Worm (Caenorhabditis elegans) whole organism, midembryonic: Measurements from ENCODE around the gene C47G2.3.

Source experiments
- T22C8.4 ChIP-seq: fragments of 200-800 bp; sonication (Bioruptor generic); IDR thresholded peaks from 2 replicates; pipeline ENCODE4 v1.3.6; 2022; ENCODE audit warnings: missing genetic modification characterization, missing compliant biosample characterization
- cog-1 ChIP-seq: sonication (generic microtip); optimal IDR thresholded peaks from 2 replicates; lab custom pipeline; 2016; ENCODE audit warnings: missing genetic modification characterization, missing compliant biosample characterization
- flt-1 ChIP-seq: fragments of 200-800 bp; sonication (Bioruptor generic); IDR thresholded peaks from 2 replicates; pipeline ENCODE4 v1.3.6; 2022; ENCODE audit warnings: missing genetic modification characterization, missing compliant biosample characterization
- klf-2 ChIP-seq: fragments of 200-800 bp; sonication (Bioruptor generic); conservative IDR thresholded peaks from 2 replicates; pipeline ENCODE4 v1.3.6; 2022; ENCODE audit warnings: missing genetic modification reagents, missing genetic modification characterization, missing compliant biosample characterization
- med-1 ChIP-seq: sonication (generic microtip); optimal IDR thresholded peaks from 2 replicates; lab custom pipeline; 2017; ENCODE audit warnings: missing genetic modification characterization, mild to moderate bottlenecking, missing compliant biosample characterization, antibody characterized with exemption, missing genetic modification reagents; ENCODE audit not compliant: insufficient read depth
- ref-1 ChIP-seq: fragments of 200-800 bp; sonication (Bioruptor generic); conservative IDR thresholded peaks from 2 replicates; pipeline ENCODE4 v1.3.6; 2022; ENCODE audit warnings: missing genetic modification reagents, missing genetic modification characterization, missing compliant biosample characterization
- tab-1 ChIP-seq: fragments of 200-800 bp; sonication (Bioruptor generic); IDR thresholded peaks from 2 replicates; pipeline ENCODE4 v1.3.6; 2022; ENCODE audit warnings: missing genetic modification characterization, missing compliant biosample characterization
- ztf-23 ChIP-seq: fragments of 200-800 bp; sonication (Bioruptor generic); IDR thresholded peaks from 2 replicates; pipeline ENCODE4 v1.3.6; 2022; ENCODE audit warnings: missing genetic modification reagents, missing genetic modification characterization, missing compliant biosample characterization
- ztf-29 ChIP-seq: fragments of 200-800 bp; sonication (Bioruptor generic); IDR thresholded peaks from 2 replicates; pipeline ENCODE4 v1.3.6; 2022; ENCODE audit warnings: missing genetic modification reagents, missing genetic modification characterization, missing compliant biosample characterization

Gene C47G2.3

ce11 chrII:11275484-11275883 is 14.5 kb downstream of the C47G2.3 start:
- TF ChIP-seq cog-1 (tag; lab: Kevin White, UChicago) (no peak), ref-1 (GFP tag; lab: Robert Waterston, UW) (no peak), T22C8.4 (GFP tag; lab: Robert Waterston, UW) (no peak), tab-1 (GFP tag; lab: Robert Waterston, UW) (no peak), med-1 (no peak)

- TF ChIP-seq ztf-29 (GFP tag; lab: Robert Waterston, UW) (no peak), cog-1 (tag; lab: Kevin White, UChicago) (no peak), T22C8.4 (GFP tag; lab: Robert Waterston, UW) (no peak), klf-2 (GFP tag; lab: Robert Waterston, UW) (no peak), tab-1 (GFP tag; lab: Robert Waterston, UW) (no peak), flt-1 (GFP tag; lab: Robert Waterston, UW) (no peak), med-1 (no peak), ztf-23 (no peak), ref-1 (GFP tag; lab: Robert Waterston, UW) (no peak)
These were observed 15.1 kb downstream of the C47G2.3 start for ce11 chrII:11274876-11275275.

- TF ChIP-seq T22C8.4 (GFP tag; lab: Robert Waterston, UW) = no peak
- TF ChIP-seq tab-1 (GFP tag; lab: Robert Waterston, UW) = no peak
- no peak for TF ChIP-seq flt-1 (GFP tag; lab: Robert Waterston, UW)
- no peak for TF ChIP-seq klf-2 (GFP tag; lab: Robert Waterston, UW)
- no peak for TF ChIP-seq med-1
- TF ChIP-seq ztf-29 (GFP tag; lab: Robert Waterston, UW) = no peak
- TF ChIP-seq ztf-23 = no peak
- TF ChIP-seq cog-1 (tag; lab: Kevin White, UChicago) = no peak
- no peak for TF ChIP-seq ref-1 (GFP tag; lab: Robert Waterston, UW)
These were observed 19.1 kb downstream of the C47G2.3 start for ce11 chrII:11270829-11271228.

- TF ChIP-seq med-1 (no peak), T22C8.4 (GFP tag; lab: Robert Waterston, UW) (no peak), klf-2 (GFP tag; lab: Robert Waterston, UW) (no peak), ref-1 (GFP tag; lab: Robert Waterston, UW) (no peak), ztf-23 (no peak), flt-1 (GFP tag; lab: Robert Waterston, UW) (no peak), ztf-29 (GFP tag; lab: Robert Waterston, UW) (no peak), cog-1 (tag; lab: Kevin White, UChicago) (no peak), tab-1 (GFP tag; lab: Robert Waterston, UW) (no peak)
These were observed 21.1 kb downstream of the C47G2.3 start, which contains the start of gene cut-1 for ce11 chrII:11268822-11269221. cut-1 (plus strand) TSS chrII:11269122.

- TF ChIP-seq ztf-29 (GFP tag; lab: Robert Waterston, UW) (no peak), ztf-23 (no peak), T22C8.4 (GFP tag; lab: Robert Waterston, UW) (no peak), flt-1 (GFP tag; lab: Robert Waterston, UW) (no peak), med-1 (no peak), tab-1 (GFP tag; lab: Robert Waterston, UW) (no peak), klf-2 (GFP tag; lab: Robert Waterston, UW) (no peak), cog-1 (tag; lab: Kevin White, UChicago) (no peak)
These were observed 28.8 kb downstream of the C47G2.3 start, which contains the start of gene T05B9.1 for ce11 chrII:11261173-11261572. T05B9.1 (minus strand) TSS chrII:11261192.

ce11 chrII:11259766-11260165 is 30.2 kb downstream of the C47G2.3 start:
- TF ChIP-seq cog-1 (tag; lab: Kevin White, UChicago) (no peak), ztf-23 (no peak), ztf-29 (GFP tag; lab: Robert Waterston, UW) (no peak), flt-1 (GFP tag; lab: Robert Waterston, UW) (no peak), klf-2 (GFP tag; lab: Robert Waterston, UW) (no peak), ref-1 (GFP tag; lab: Robert Waterston, UW) (no peak), tab-1 (GFP tag; lab: Robert Waterston, UW) (no peak), med-1 (no peak)

ce11 chrII:11255536-11255935 is 34.4 kb downstream of the C47G2.3 start, which contains the start of gene T05B9.2:
T05B9.2 (plus strand) TSS chrII:11255836.
- TF ChIP-seq cog-1 (tag; lab: Kevin White, UChicago) = no peak
- TF ChIP-seq ztf-23 = no peak
- TF ChIP-seq med-1 = no peak
- no peak for TF ChIP-seq klf-2 (GFP tag; lab: Robert Waterston, UW)
- no peak for TF ChIP-seq ref-1 (GFP tag; lab: Robert Waterston, UW)
- TF ChIP-seq ztf-29 (GFP tag; lab: Robert Waterston, UW) = no peak
- no peak for TF ChIP-seq flt-1 (GFP tag; lab: Robert Waterston, UW)
- TF ChIP-seq T22C8.4 (GFP tag; lab: Robert Waterston, UW) = no peak
- no peak for TF ChIP-seq tab-1 (GFP tag; lab: Robert Waterston, UW)

- TF ChIP-seq T22C8.4 (GFP tag; lab: Robert Waterston, UW) (no peak), ztf-29 (GFP tag; lab: Robert Waterston, UW) (no peak), ref-1 (GFP tag; lab: Robert Waterston, UW) (no peak), ztf-23 (no peak), tab-1 (GFP tag; lab: Robert Waterston, UW) (no peak), flt-1 (GFP tag; lab: Robert Waterston, UW) (no peak), cog-1 (tag; lab: Kevin White, UChicago) (no peak), klf-2 (GFP tag; lab: Robert Waterston, UW) (no peak), med-1 (no peak)
These were observed 42.5 kb downstream of the C47G2.3 start, which contains the start of gene T06D8.10 for ce11 chrII:11247414-11247813. T06D8.10 (minus strand) TSS chrII:11247514.

- TF ChIP-seq ztf-23 = no peak
- no peak for TF ChIP-seq tab-1 (GFP tag; lab: Robert Waterston, UW)
- no peak for TF ChIP-seq med-1
- no peak for TF ChIP-seq ztf-29 (GFP tag; lab: Robert Waterston, UW)
- TF ChIP-seq ref-1 (GFP tag; lab: Robert Waterston, UW) = no peak
- no peak for TF ChIP-seq T22C8.4 (GFP tag; lab: Robert Waterston, UW)
- no peak for TF ChIP-seq flt-1 (GFP tag; lab: Robert Waterston, UW)
- no peak for TF ChIP-seq cog-1 (tag; lab: Kevin White, UChicago)
- no peak for TF ChIP-seq klf-2 (GFP tag; lab: Robert Waterston, UW)
These were observed 43.5 kb downstream of the C47G2.3 start for ce11 chrII:11246506-11246905.
